Worm (Caenorhabditis elegans): ENCODE results near the gene K09E9.7.

K09E9.7 gene

DNA sequence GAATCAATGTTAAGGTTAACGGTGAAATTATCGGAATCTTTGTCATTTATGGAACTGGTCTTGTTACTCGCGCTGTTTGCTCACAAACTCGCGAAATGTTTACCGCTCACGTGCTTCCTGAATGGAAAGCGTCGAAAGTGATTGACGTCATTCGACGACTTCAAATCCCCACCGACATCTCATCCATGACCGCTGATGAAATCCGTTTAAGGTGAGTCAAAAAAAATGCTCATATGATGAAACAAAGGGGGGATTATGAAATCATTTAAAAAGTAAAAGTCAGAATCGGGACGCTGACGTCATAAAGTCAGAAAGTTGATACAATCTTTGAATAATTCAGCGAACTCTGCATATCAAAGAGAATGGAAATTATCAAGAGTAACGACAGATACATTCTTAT is 32.1 kb upstream of the K09E9.7 start (continued):
- TF ChIP-seq nhr-77 (tag; optimal IDR thresholded peaks at IDR 0.05) (no peak), mep-1 (tag; optimal IDR thresholded peaks at IDR 0.05) (no peak), lir-3 (tag; optimal IDR thresholded peaks at IDR 0.05; ENCODE audit: poor library complexity) (no peak), dsc-1 (tag; optimal IDR thresholded peaks at IDR 0.05) (peak; percentile 68), zip-4 (GFP tag; optimal IDR thresholded peaks at IDR 0.05) (no peak), ztf-11 (tag; optimal IDR thresholded peaks at IDR 0.05) (no peak), pag-3 (tag; optimal IDR thresholded peaks at IDR 0.05; ENCODE audit: borderline replicate concordance, insufficient read depth) (no peak), pqm-1 (tag; optimal IDR thresholded peaks at IDR 0.05) (no peak), dpl-1 (GFP tag; optimal IDR thresholded peaks at IDR 0.05) (no peak), C34B4.2 (tag; optimal IDR thresholded peaks at IDR 0.05) (no peak), nhr-76 (tag; optimal IDR thresholded peaks at IDR 0.05) (no peak), nhr-20 (tag; optimal IDR thresholded peaks at IDR 0.05) (no peak), snu-23 (GFP tag; optimal IDR thresholded peaks at IDR 0.05) (no peak), ceh-63 (GFP tag; optimal IDR thresholded peaks at IDR 0.05) (no peak), aly-2 (tag; optimal IDR thresholded peaks at IDR 0.05) (peak; percentile 4), tlp-1 (tag; optimal IDR thresholded peaks at IDR 0.05) (no peak), mdl-1 (tag; optimal IDR thresholded peaks at IDR 0.05) (peak in 1 of 2 experiments; percentile 45), elt-2 (tag; optimal IDR thresholded peaks at IDR 0.05) (no peak), unc-98 (GFP tag; IDR thresholded peaks at IDR 0.05) (no peak), C04F5.9 (tag; optimal IDR thresholded peaks at IDR 0.05) (no peak), isw-1 (GFP tag; IDR thresholded peaks at IDR 0.05) (no peak), hlh-17 (GFP tag; optimal IDR thresholded peaks at IDR 0.05; ENCODE audit: borderline replicate concordance) (no peak), lin-35 (GFP tag; optimal IDR thresholded peaks at IDR 0.05) (no peak), nhr-12 (tag; optimal IDR thresholded peaks at IDR 0.05) (no peak), grh-1 (GFP tag; IDR thresholded peaks at IDR 0.05) (no peak), ceh-8 (GFP tag; optimal IDR thresholded peaks at IDR 0.05) (no peak), mab-9 (GFP tag; IDR thresholded peaks at IDR 0.05) (no peak), efl-3 (GFP tag; optimal IDR thresholded peaks at IDR 0.05) (no peak), nhr-71 (tag; optimal IDR thresholded peaks at IDR 0.05) (peak; percentile 69), efl-1 (optimal IDR thresholded peaks at IDR 0.05) (no peak), efl-1 (GFP tag; optimal IDR thresholded peaks at IDR 0.05 in 1 of 2) (peak in 1 of 2 experiments; percentile 73)

DNA sequence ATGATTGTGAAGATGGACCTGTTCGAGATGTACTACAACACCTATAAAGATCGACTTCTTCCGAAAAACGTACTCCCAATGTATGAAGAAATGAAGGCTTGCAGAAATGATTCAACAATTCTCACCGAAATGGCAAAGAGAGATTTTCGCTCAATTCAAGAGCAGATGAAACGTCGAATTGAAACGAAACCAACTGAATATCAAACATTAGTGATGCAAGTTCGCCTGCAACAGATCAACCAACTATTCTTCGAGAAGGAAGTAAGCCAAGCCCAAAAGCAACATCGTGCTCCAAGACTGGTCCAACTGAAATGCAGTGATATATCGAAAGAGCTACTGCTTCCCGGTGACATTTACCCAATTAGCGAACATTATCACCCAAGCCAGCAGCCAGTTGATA is 31.0 kb upstream of the K09E9.7 start:
- TF ChIP-seq efl-1 (optimal IDR thresholded peaks at IDR 0.05) (no peak), efl-1 (GFP tag; optimal IDR thresholded peaks at IDR 0.05 in 1 of 2) (peak in 1 of 2 experiments; percentile 69), nhr-71 (tag; optimal IDR thresholded peaks at IDR 0.05) (no peak)

DNA sequence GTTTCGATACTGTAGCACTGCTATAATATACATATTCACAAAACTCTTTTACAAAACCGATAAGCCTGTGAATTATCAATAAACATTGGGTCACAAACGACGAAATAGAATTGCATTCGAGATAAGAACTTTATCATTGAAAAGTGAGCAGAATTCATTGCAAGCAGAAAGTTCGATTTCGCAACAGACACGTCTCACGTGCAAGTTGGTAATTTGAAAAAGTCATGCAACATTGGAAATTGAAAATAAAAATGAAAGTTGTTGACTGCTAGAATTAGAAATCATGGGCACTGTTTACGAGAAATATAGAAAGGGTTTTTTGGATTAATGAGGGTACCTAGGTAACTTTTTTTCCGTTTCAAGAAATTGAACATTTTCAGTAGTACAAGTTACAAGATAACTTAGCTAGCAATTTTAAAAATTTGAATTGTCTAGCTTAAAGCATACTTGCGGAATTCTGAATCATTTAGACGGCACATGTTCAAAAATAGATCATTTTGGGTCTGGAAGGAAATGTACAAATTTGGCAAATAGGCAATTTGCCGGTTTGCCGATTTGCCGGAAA is 30.1 kb upstream of the K09E9.7 start:
- TF ChIP-seq isw-1 (GFP tag; IDR thresholded peaks at IDR 0.05) (no peak), nhr-11 (tag; optimal IDR thresholded peaks at IDR 0.05) (no peak), F16B12.6 (tag; optimal IDR thresholded peaks at IDR 0.05) (no peak), pag-3 (tag; optimal IDR thresholded peaks at IDR 0.05; ENCODE audit: borderline replicate concordance, insufficient read depth) (no peak), nhr-84 (tag; optimal IDR thresholded peaks at IDR 0.05) (no peak), lin-15B (tag; optimal IDR thresholded peaks at IDR 0.05) (no peak), pqm-1 (tag; optimal IDR thresholded peaks at IDR 0.05) (peak; percentile 84), swsn-7 (tag; optimal IDR thresholded peaks at IDR 0.05) (no peak), lin-14 (GFP tag; optimal IDR thresholded peaks at IDR 0.05) (peak; percentile 60), nhr-20 (tag; optimal IDR thresholded peaks at IDR 0.05) (peak; percentile 76), egl-13 (tag; optimal IDR thresholded peaks at IDR 0.05) (no peak), tbx-2 (tag; optimal IDR thresholded peaks at IDR 0.05) (no peak), ceh-82 (tag; optimal IDR thresholded peaks at IDR 0.05) (no peak), fkh-4 (tag; optimal IDR thresholded peaks at IDR 0.05; ENCODE audit: borderline replicate concordance) (no peak), xbp-1 (tag; optimal IDR thresholded peaks at IDR 0.05) (no peak), nhr-28 (tag; optimal IDR thresholded peaks at IDR 0.05) (no peak), nhr-90 (tag; optimal IDR thresholded peaks at IDR 0.05; ENCODE audit: poor library complexity) (peak; percentile 71), unc-86 (tag; optimal IDR thresholded peaks at IDR 0.05) (no peak), nhr-71 (tag; optimal IDR thresholded peaks at IDR 0.05) (peak; percentile 78), nhr-77 (tag; optimal IDR thresholded peaks at IDR 0.05) (no peak), fkh-8 (tag; optimal IDR thresholded peaks at IDR 0.05) (peak; percentile 72), ama-1 (optimal IDR thresholded peaks at IDR 0.05) (peak; percentile 42), lsy-2 (tag; optimal IDR thresholded peaks at IDR 0.05) (peak; percentile 38 to 50), unc-98 (GFP tag; IDR thresholded peaks at IDR 0.05) (no peak), hlh-4 (tag; optimal IDR thresholded peaks at IDR 0.05) (no peak), lin-35 (GFP tag; optimal IDR thresholded peaks at IDR 0.05) (peak in 1 of 2 experiments; percentile 79)

All from whole organism, L1 larva.